Fruit fly (Drosophila melanogaster) whole organism, embryonic: ENCODE data around the gene Cad88C.

ENCODE experiments used
- Dll ChIP-seq: fragments of 200-800 bp; sonication (Bioruptor generic); IDR thresholded peaks from 4 replicates; pipeline ENCODE4 v1.3.6; 2022; ENCODE audit warnings: missing biosample characterization, missing genetic modification characterization; ENCODE audit not compliant: partially characterized antibody
- Med ChIP-seq: fragments of 200-800 bp; sonication (Bioruptor generic); peaks from one replicate; lab custom pipeline; 2016; ENCODE audit warnings: missing biosample characterization, missing genetic modification characterization, mild to moderate bottlenecking, inconsistent platforms, moderate library complexity
- Pdp1 ChIP-seq, 2 experiments: fragments of 200-800 bp; sonication (Bioruptor generic); optimal IDR thresholded peaks; 3 replicates each; lab custom pipeline; 2016; ENCODE audit warnings: missing biosample characterization in 2 of 2, missing genetic modification characterization in 2 of 2, mild to moderate bottlenecking in 1 of 2, moderate library complexity in 1 of 2
- Xbp1 ChIP-seq: fragments of 200-800 bp; sonication (Bioruptor generic); optimal IDR thresholded peaks from 3 replicates; lab custom pipeline; 2016; ENCODE audit warnings: missing biosample characterization, mild to moderate bottlenecking, missing genetic modification characterization
- jumu ChIP-seq: fragments of 200-800 bp; sonication (Bioruptor generic); optimal IDR thresholded peaks from 3 replicates; lab custom pipeline; 2016; ENCODE audit warnings: missing biosample characterization, missing genetic modification characterization
- row ChIP-seq: fragments of 200-800 bp; sonication (Bioruptor generic); IDR thresholded peaks from 3 replicates; pipeline ENCODE4 v1.3.6; 2022; ENCODE audit warnings: missing biosample characterization, missing genetic modification characterization
- z ChIP-seq: fragments of 200-800 bp; sonication (Bioruptor generic); IDR thresholded peaks from 3 replicates; pipeline ENCODE4 v1.3.6; 2022; ENCODE audit warnings: missing biosample characterization, missing genetic modification characterization

DNA sequence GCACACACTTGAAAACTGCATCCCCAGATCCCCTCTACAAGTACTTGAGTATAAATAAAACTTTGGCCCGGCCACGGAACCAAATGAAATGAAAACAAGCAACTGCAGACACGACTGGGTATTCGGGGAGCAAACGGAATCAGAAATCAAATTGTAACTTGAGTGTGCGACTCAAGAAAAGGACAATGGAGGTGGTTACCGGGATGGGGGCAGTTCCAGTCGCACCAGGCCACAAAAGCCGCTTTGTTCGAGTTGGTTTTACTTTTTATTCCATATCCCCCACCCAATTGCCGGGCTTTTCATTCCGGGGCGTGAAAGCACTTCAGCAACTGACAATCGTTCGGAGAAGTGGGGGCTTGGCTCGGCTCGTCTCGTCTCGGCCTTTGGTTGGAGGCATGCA is 47.5 kb downstream of the Cad88C start:
- TF ChIP-seq Xbp1 (GFP tag; lab: Kevin White, UChicago) (no peak), z (GFP tag; lab: Robert Waterston, UW) (no peak), jumu (GFP tag; lab: Kevin White, UChicago) (no peak), Med (no peak), Dll (GFP tag; lab: Robert Waterston, UW) (no peak), row (no peak), Pdp1 (GFP tag; optimal IDR thresholded peaks at IDR 0.05; lab: Kevin White, UChicago) (no peak)
